Worm (Caenorhabditis elegans): ENCODE results near the gene M28.4.
A peak's percentile ranks its signal among the peaks of the same experiment; 100 is the strongest.

The M28.4 gene

ce11 chrII:10618157-10618556, 25.3 kb upstream of the M28.4 start, which contains the start of gene C14A4.13:
Gene C14A4.13 (plus strand): TSS chrII:10618457.
- TF ChIP-seq che-1 (tag; optimal IDR thresholded peaks at IDR 0.05), result no peak
- TF ChIP-seq sox-4 (tag; optimal IDR thresholded peaks at IDR 0.05), result no peak
- no peak for TF ChIP-seq sox-2 (GFP tag; IDR thresholded peaks at IDR 0.05)
- no peak for TF ChIP-seq ceh-30 (tag; optimal IDR thresholded peaks at IDR 0.05)
- TF ChIP-seq hlh-13 (GFP tag; optimal IDR thresholded peaks at IDR 0.05), result no peak
- no peak for TF ChIP-seq ceh-2 (tag; optimal IDR thresholded peaks at IDR 0.05)
- no peak for TF ChIP-seq pqm-1 (tag; optimal IDR thresholded peaks at IDR 0.05)
- no peak for TF ChIP-seq zip-5 (tag; optimal IDR thresholded peaks at IDR 0.05)
- TF ChIP-seq fkh-10 (GFP tag; optimal IDR thresholded peaks at IDR 0.05), result no peak
- no peak for TF ChIP-seq ets-4 (tag; optimal IDR thresholded peaks at IDR 0.05)
- no peak for TF ChIP-seq pag-3 (tag; optimal IDR thresholded peaks at IDR 0.05; ENCODE audit: borderline replicate concordance)
- no peak for TF ChIP-seq ama-1 (optimal IDR thresholded peaks at IDR 0.05)
- no peak for TF ChIP-seq hlh-15 (tag; optimal IDR thresholded peaks at IDR 0.05)
- no peak for TF ChIP-seq ceh-14 (tag; optimal IDR thresholded peaks at IDR 0.05)
- TF ChIP-seq fkh-6 (tag; optimal IDR thresholded peaks at IDR 0.05), result no peak

- TF ChIP-seq che-1 (tag; optimal IDR thresholded peaks at IDR 0.05) (no peak), odd-2 (tag; optimal IDR thresholded peaks at IDR 0.05) (no peak), mec-3 (tag; optimal IDR thresholded peaks at IDR 0.05; ENCODE audit: borderline replicate concordance) (no peak), pag-3 (tag; optimal IDR thresholded peaks at IDR 0.05; ENCODE audit: borderline replicate concordance) (no peak), F13H6.1 (tag; optimal IDR thresholded peaks at IDR 0.05) (no peak), ceh-9 (tag; optimal IDR thresholded peaks at IDR 0.05) (no peak), nhr-232 (tag; optimal IDR thresholded peaks at IDR 0.05) (no peak), pax-1 (tag; optimal IDR thresholded peaks at IDR 0.05) (no peak), ceh-48 (tag; optimal IDR thresholded peaks at IDR 0.05) (no peak), npax-4 (tag; optimal IDR thresholded peaks at IDR 0.05) (no peak), sox-2 (GFP tag; IDR thresholded peaks at IDR 0.05) (no peak), ceh-31 (tag; optimal IDR thresholded peaks at IDR 0.05) (no peak), C08G9.2 (tag; optimal IDR thresholded peaks at IDR 0.05) (no peak), hlh-8 (tag; optimal IDR thresholded peaks at IDR 0.05) (no peak)
Observed at ce11 chrII:10621965-10622364, 21.5 kb upstream of the M28.4 start, which contains the start of gene cutl-9. Gene cutl-9 (plus strand): TSS chrII:10622265.

ce11 chrII:10627086-10627485, 16.4 kb upstream of the M28.4 start:
- no peak for TF ChIP-seq ceh-9 (tag; optimal IDR thresholded peaks at IDR 0.05)
- TF ChIP-seq elt-2 (tag; optimal IDR thresholded peaks at IDR 0.05), result peak; percentile 37

- TF ChIP-seq tbx-2 (tag; optimal IDR thresholded peaks at IDR 0.05) (no peak), ref-2 (tag; optimal IDR thresholded peaks at IDR 0.05) (no peak), pros-1 (tag; optimal IDR thresholded peaks at IDR 0.05) (no peak), fax-1 (tag; optimal IDR thresholded peaks at IDR 0.05) (no peak), unc-55 (GFP tag; optimal IDR thresholded peaks at IDR 0.05) (no peak), hlh-6 (tag; optimal IDR thresholded peaks at IDR 0.05) (no peak), ceh-45 (GFP tag; IDR thresholded peaks at IDR 0.05) (no peak), ttx-3 (tag; optimal IDR thresholded peaks at IDR 0.05) (no peak), ceh-2 (tag; optimal IDR thresholded peaks at IDR 0.05) (no peak), C38D4.7 (GFP tag; optimal IDR thresholded peaks at IDR 0.05) (no peak)
Observed at ce11 chrII:10627963-10628362, 15.5 kb upstream of the M28.4 start, which contains the start of gene M28.8. Gene M28.8 (plus strand): TSS chrII:10628263.

- TF ChIP-seq ets-4 (tag; optimal IDR thresholded peaks at IDR 0.05) (no peak), unc-55 (GFP tag; optimal IDR thresholded peaks at IDR 0.05) (no peak), dmd-4 (tag; optimal IDR thresholded peaks at IDR 0.05; ENCODE audit: borderline replicate concordance) (no peak), odd-2 (tag; optimal IDR thresholded peaks at IDR 0.05) (no peak), unc-42 (tag; optimal IDR thresholded peaks at IDR 0.05) (no peak), F13H6.1 (tag; optimal IDR thresholded peaks at IDR 0.05) (no peak), ceh-22 (tag; optimal IDR thresholded peaks at IDR 0.05) (no peak), rnt-1 (tag; optimal IDR thresholded peaks at IDR 0.05) (no peak), ceh-6 (GFP tag; optimal IDR thresholded peaks at IDR 0.05) (no peak), hlh-15 (tag; optimal IDR thresholded peaks at IDR 0.05) (no peak)
Observed at ce11 chrII:10630944-10631343, 12.6 kb upstream of the M28.4 start.
